Worm (Caenorhabditis elegans) whole organism, L1 larva: ENCODE measurements around the gene T24D8.6.

ENCODE experiments used
- C04F5.9 ChIP-seq: sonication (generic microtip); optimal IDR thresholded peaks from 2 replicates; lab custom pipeline; 2016; ENCODE audit warnings: missing genetic modification characterization, missing compliant biosample characterization
- C16A3.4 ChIP-seq: fragments of 150-350 bp; optimal IDR thresholded peaks from 2 replicates; lab custom pipeline; 2014; ENCODE audit warnings: missing biosample characterization, missing genetic modification characterization
- F16B12.6 ChIP-seq: fragments of 150-350 bp; optimal IDR thresholded peaks from 2 replicates; lab custom pipeline; 2014; ENCODE audit warnings: missing biosample characterization, missing genetic modification characterization
- aha-1 ChIP-seq: fragments of 150-350 bp; optimal IDR thresholded peaks from 2 replicates; lab custom pipeline; 2014; ENCODE audit warnings: missing biosample characterization, missing genetic modification characterization
- aly-2 ChIP-seq: fragments of 150-350 bp; optimal IDR thresholded peaks from 2 replicates; lab custom pipeline; 2014; ENCODE audit warnings: missing biosample characterization, missing genetic modification characterization
- ama-1 ChIP-seq: fragments of 150-350 bp; optimal IDR thresholded peaks from 2 replicates; lab custom pipeline; 2014
- blmp-1 ChIP-seq: fragments of 150-350 bp; optimal IDR thresholded peaks from 2 replicates; lab custom pipeline; 2014; ENCODE audit warnings: missing biosample characterization, missing genetic modification characterization
- ceh-63 ChIP-seq: fragments of 200-800 bp; sonication (Bioruptor generic); optimal IDR thresholded peaks from 2 replicates; lab custom pipeline; 2018; ENCODE audit warnings: mild to moderate bottlenecking, missing genetic modification characterization, missing compliant biosample characterization
- ceh-8 ChIP-seq: fragments of 200-800 bp; sonication (Bioruptor generic); optimal IDR thresholded peaks from 2 replicates; lab custom pipeline; 2018; ENCODE audit warnings: mild to moderate bottlenecking, missing genetic modification characterization, moderate library complexity, missing compliant biosample characterization
- ceh-82 ChIP-seq, 3 experiments: fragments of 150-350 bp in 1 of 3; sonication (generic microtip) in 2 of 3; optimal IDR thresholded peaks; 2 replicates each; lab custom pipeline; 2014 to 2017; ENCODE audit warnings: missing biosample characterization in 3 of 3, missing genetic modification characterization in 3 of 3
- ceh-88 ChIP-seq: fragments of 200-800 bp; sonication (Bioruptor generic); IDR thresholded peaks from 2 replicates; pipeline ENCODE4 v1.3.6; 2022; ENCODE audit warnings: missing genetic modification characterization, missing compliant biosample characterization
- ceh-90 ChIP-seq: sonication (generic microtip); optimal IDR thresholded peaks from 2 replicates; lab custom pipeline; 2016; ENCODE audit warnings: missing genetic modification characterization, missing compliant biosample characterization
- dpl-1 ChIP-seq, 3 experiments: fragments of 150-350 bp in 2 of 3; sonication (generic microtip) in 1 of 3; optimal IDR thresholded peaks; 2 replicates each; lab custom pipeline; 2014 to 2017; ENCODE audit warnings: missing biosample characterization in 3 of 3, missing genetic modification characterization in 3 of 3, missing genetic modification reagents in 3 of 3
- dsc-1 ChIP-seq: sonication (generic microtip); optimal IDR thresholded peaks from 2 replicates; lab custom pipeline; 2016; ENCODE audit warnings: mild to moderate bottlenecking, missing genetic modification characterization, missing compliant biosample characterization
- egl-27 ChIP-seq, 2 experiments: fragments of 150-350 bp in 1 of 2; sonication (generic microtip); optimal IDR thresholded peaks; 3 replicates each; lab custom pipeline; 2017 to 2018; ENCODE audit warnings: missing biosample characterization in 2 of 2, missing genetic modification characterization in 2 of 2, missing genetic modification reagents in 2 of 2
- elt-2 ChIP-seq: sonication (generic microtip); optimal IDR thresholded peaks from 2 replicates; lab custom pipeline; 2016; ENCODE audit warnings: missing genetic modification characterization, mild to moderate bottlenecking, inconsistent platforms, missing compliant biosample characterization, missing genetic modification reagents
- elt-3 ChIP-seq, 6 experiments: fragments of 150-350 bp in 1 of 6; sonication (generic microtip); optimal IDR thresholded peaks; 2 replicates each; lab custom pipeline; 2017 to 2018; ENCODE audit warnings: missing biosample characterization in 6 of 6, missing genetic modification characterization in 6 of 6, inconsistent platforms in 1 of 6
- ets-5 ChIP-seq: fragments of 200-800 bp; sonication (Bioruptor generic); IDR thresholded peaks from 2 replicates; pipeline ENCODE4 v1.3.6; 2022; ENCODE audit warnings: missing genetic modification characterization, missing compliant biosample characterization
- fkh-4 ChIP-seq: sonication (generic microtip); optimal IDR thresholded peaks from 2 replicates; lab custom pipeline; 2016; ENCODE audit warnings: missing compliant biosample characterization, missing genetic modification characterization, borderline replicate concordance
- fkh-8 ChIP-seq: sonication (generic microtip); optimal IDR thresholded peaks from 2 replicates; lab custom pipeline; 2016; ENCODE audit warnings: mild to moderate bottlenecking, missing genetic modification characterization, missing compliant biosample characterization
- hlh-17 ChIP-seq: fragments of 200-800 bp; sonication (Bioruptor generic); optimal IDR thresholded peaks from 2 replicates; lab custom pipeline; 2018; ENCODE audit warnings: missing genetic modification characterization, mild to moderate bottlenecking, missing compliant biosample characterization, moderate library complexity, borderline replicate concordance
- hlh-4 ChIP-seq: sonication (generic microtip); optimal IDR thresholded peaks from 2 replicates; lab custom pipeline; 2016; ENCODE audit warnings: mild to moderate bottlenecking, missing genetic modification characterization, missing compliant biosample characterization
- irx-1 ChIP-seq: sonication (generic microtip); optimal IDR thresholded peaks from 2 replicates; lab custom pipeline; 2016; ENCODE audit warnings: missing genetic modification characterization, missing compliant biosample characterization
- isw-1 ChIP-seq: fragments of 200-800 bp; sonication (Bioruptor generic); IDR thresholded peaks from 2 replicates; pipeline ENCODE4 v1.3.6; 2022; ENCODE audit warnings: missing genetic modification characterization, missing compliant biosample characterization
- lin-35 ChIP-seq, 2 experiments: fragments of 150-350 bp; optimal IDR thresholded peaks; 2 replicates each; lab custom pipeline; 2014; ENCODE audit warnings: missing biosample characterization in 2 of 2, missing genetic modification characterization in 2 of 2, missing genetic modification reagents in 2 of 2
- lsy-2 ChIP-seq, 2 experiments: fragments of 150-350 bp; optimal IDR thresholded peaks; 2 replicates each; lab custom pipeline; 2014; ENCODE audit warnings: missing biosample characterization in 2 of 2, missing genetic modification characterization in 2 of 2
- mab-9 ChIP-seq: fragments of 200-800 bp; sonication (Bioruptor generic); IDR thresholded peaks from 2 replicates; pipeline ENCODE4 v1.3.6; 2022; ENCODE audit warnings: missing genetic modification reagents, missing genetic modification characterization, missing compliant biosample characterization
- mef-2 ChIP-seq: fragments of 150-350 bp; optimal IDR thresholded peaks from 2 replicates; lab custom pipeline; 2014; ENCODE audit warnings: missing biosample characterization, missing genetic modification characterization
- mep-1 ChIP-seq: fragments of 150-350 bp; optimal IDR thresholded peaks from 2 replicates; lab custom pipeline; 2014; ENCODE audit warnings: missing biosample characterization, missing genetic modification characterization
- nhr-11 ChIP-seq: fragments of 150-350 bp; optimal IDR thresholded peaks from 2 replicates; lab custom pipeline; 2014; ENCODE audit warnings: missing biosample characterization, missing genetic modification characterization
- nhr-19 ChIP-seq: fragments of 200-800 bp; sonication (Bioruptor generic); conservative IDR thresholded peaks from 2 replicates; pipeline ENCODE4 v1.3.6; 2022; ENCODE audit warnings: missing genetic modification characterization, missing compliant biosample characterization
- nhr-20 ChIP-seq: sonication (generic microtip); optimal IDR thresholded peaks from 2 replicates; lab custom pipeline; 2016; ENCODE audit warnings: mild to moderate bottlenecking, missing genetic modification characterization, missing compliant biosample characterization
- nhr-237 ChIP-seq: fragments of 150-350 bp; optimal IDR thresholded peaks from 2 replicates; lab custom pipeline; 2014; ENCODE audit warnings: missing biosample characterization, missing genetic modification characterization
- nhr-28 ChIP-seq: fragments of 150-350 bp; optimal IDR thresholded peaks from 2 replicates; lab custom pipeline; 2014; ENCODE audit warnings: missing biosample characterization, missing genetic modification characterization
- nhr-71 ChIP-seq: sonication (generic microtip); optimal IDR thresholded peaks from 2 replicates; lab custom pipeline; 2016; ENCODE audit warnings: mild to moderate bottlenecking, missing genetic modification characterization, moderate library complexity, missing compliant biosample characterization
- nhr-77 ChIP-seq: fragments of 150-350 bp; optimal IDR thresholded peaks from 2 replicates; lab custom pipeline; 2014; ENCODE audit warnings: missing biosample characterization, missing genetic modification characterization
- nhr-90 ChIP-seq: sonication (generic microtip); optimal IDR thresholded peaks from 2 replicates; lab custom pipeline; 2016; ENCODE audit warnings: mild to moderate bottlenecking, missing genetic modification characterization, missing compliant biosample characterization; ENCODE audit not compliant: poor library complexity
- pag-3 ChIP-seq: sonication (generic microtip); optimal IDR thresholded peaks from 2 replicates; lab custom pipeline; 2017; ENCODE audit warnings: missing genetic modification characterization, mild to moderate bottlenecking, missing compliant biosample characterization, antibody characterized with exemption, borderline replicate concordance; ENCODE audit not compliant: insufficient read depth
- pax-3 ChIP-seq: fragments of 200-800 bp; sonication (Bioruptor generic); optimal IDR thresholded peaks from 2 replicates; lab custom pipeline; 2018; ENCODE audit warnings: mild to moderate bottlenecking, missing genetic modification characterization, moderate library complexity, missing compliant biosample characterization
- snu-23 ChIP-seq: sonication (generic microtip); optimal IDR thresholded peaks from 2 replicates; lab custom pipeline; 2016; ENCODE audit warnings: missing genetic modification characterization, missing compliant biosample characterization
- sox-4 ChIP-seq: sonication (generic microtip); optimal IDR thresholded peaks from 2 replicates; lab custom pipeline; 2016; ENCODE audit warnings: missing genetic modification characterization, missing compliant biosample characterization
- sup-37 ChIP-seq: fragments of 200-800 bp; sonication (Bioruptor generic); optimal IDR thresholded peaks from 2 replicates; lab custom pipeline; 2018; ENCODE audit warnings: mild to moderate bottlenecking, missing genetic modification characterization, missing compliant biosample characterization
- swsn-7 ChIP-seq: sonication (generic microtip); optimal IDR thresholded peaks from 2 replicates; lab custom pipeline; 2016; ENCODE audit warnings: missing genetic modification characterization, missing compliant biosample characterization
- tbx-2 ChIP-seq: sonication (generic microtip); optimal IDR thresholded peaks from 2 replicates; lab custom pipeline; 2016; ENCODE audit warnings: missing genetic modification characterization, missing compliant biosample characterization
- unc-130 ChIP-seq: fragments of 150-350 bp; optimal IDR thresholded peaks from 2 replicates; lab custom pipeline; 2017; ENCODE audit warnings: missing biosample characterization, missing genetic modification characterization, inconsistent platforms
- unc-62 ChIP-seq: fragments of 150-350 bp; optimal IDR thresholded peaks from 2 replicates; lab custom pipeline; 2014; ENCODE audit warnings: missing biosample characterization, missing genetic modification reagents, missing genetic modification characterization
- unc-86 ChIP-seq: sonication (generic microtip); optimal IDR thresholded peaks from 2 replicates; lab custom pipeline; 2016; ENCODE audit warnings: missing genetic modification characterization, missing compliant biosample characterization
- vab-15 ChIP-seq: sonication (generic microtip); optimal IDR thresholded peaks from 2 replicates; lab custom pipeline; 2017; ENCODE audit warnings: missing genotype, mild to moderate bottlenecking, missing genetic modification characterization, missing compliant biosample characterization
- xbp-1 ChIP-seq: sonication (generic microtip); optimal IDR thresholded peaks from 2 replicates; lab custom pipeline; 2016; ENCODE audit warnings: missing genetic modification characterization, missing compliant biosample characterization
- zag-1 ChIP-seq: fragments of 150-350 bp; optimal IDR thresholded peaks from 2 replicates; lab custom pipeline; 2014; ENCODE audit warnings: missing biosample characterization, missing genetic modification characterization
- ztf-11 ChIP-seq, 2 experiments: sonication (generic microtip); optimal IDR thresholded peaks; 2 replicates each; lab custom pipeline; 2016 to 2017; ENCODE audit warnings: missing genetic modification characterization in 2 of 2, missing biosample characterization in 1 of 2, missing compliant biosample characterization in 1 of 2
- ztf-4 ChIP-seq: fragments of 150-350 bp; optimal IDR thresholded peaks from 2 replicates; lab custom pipeline; 2014; ENCODE audit warnings: missing biosample characterization, missing genetic modification characterization

T24D8.6 gene

DNA sequence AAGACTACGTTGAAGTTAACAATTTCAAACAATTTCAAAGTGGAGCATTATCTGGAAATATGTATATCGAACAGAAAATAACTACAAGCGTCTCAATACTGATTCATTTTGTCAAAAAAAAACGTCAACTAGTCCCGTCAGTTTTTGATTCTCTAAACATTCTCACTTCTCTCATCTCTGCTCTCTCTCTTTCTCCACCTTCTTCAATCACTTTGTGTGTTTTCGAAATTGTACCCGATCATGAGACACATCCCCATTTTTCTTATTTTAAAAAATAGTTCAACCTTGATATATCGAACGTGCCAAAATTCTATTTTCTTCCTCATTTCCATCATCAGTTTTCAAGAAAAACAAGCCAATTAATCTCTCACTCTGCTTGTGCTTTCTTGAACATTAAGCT is 15.0 kb upstream of the T24D8.6 start (continued):
- TF ChIP-seq fkh-4 (tag; lab: Kevin White, UChicago) (no peak), blmp-1 (peak; percentile 13), unc-62 (no peak), pax-3 (tag; lab: Kevin White, UChicago) (no peak), mab-9 (GFP tag; lab: Robert Waterston, UW) (no peak), C16A3.4 (tag; lab: Kevin White, UChicago) (no peak), ztf-4 (tag; lab: Kevin White, UChicago) (no peak), ceh-63 (GFP tag; lab: Kevin White, UChicago) (no peak), lin-35 (GFP tag; optimal IDR thresholded peaks at IDR 0.05; lab: Kevin White, UChicago) (peak in 1 of 2 experiments; percentile 15), sup-37 (GFP tag; lab: Kevin White, UChicago) (no peak), nhr-237 (no peak), xbp-1 (tag; lab: Kevin White, UChicago) (no peak), ets-5 (GFP tag; lab: Robert Waterston, UW) (no peak), elt-3 (tag; optimal IDR thresholded peaks at IDR 0.05; lab: Kevin White, UChicago) (no peak), zag-1 (no peak), irx-1 (tag; lab: Kevin White, UChicago) (no peak), nhr-28 (tag; lab: Kevin White, UChicago) (no peak), swsn-7 (no peak), sox-4 (tag; lab: Kevin White, UChicago) (no peak), ztf-11 (tag; optimal IDR thresholded peaks at IDR 0.05; lab: Kevin White, UChicago) (no peak), ceh-82 (tag; optimal IDR thresholded peaks at IDR 0.05; lab: Kevin White, UChicago) (no peak), ceh-88 (GFP tag; lab: Robert Waterston, UW) (no peak), lsy-2 (tag; optimal IDR thresholded peaks at IDR 0.05; lab: Kevin White, UChicago) (peak in 1 of 2 experiments; percentile 19), F16B12.6 (tag; lab: Kevin White, UChicago) (no peak), aly-2 (tag; lab: Kevin White, UChicago) (no peak), tbx-2 (tag; lab: Kevin White, UChicago) (no peak), C04F5.9 (tag; lab: Kevin White, UChicago) (no peak), unc-130 (no peak), isw-1 (GFP tag; lab: Robert Waterston, UW) (no peak), egl-27 (tag; optimal IDR thresholded peaks at IDR 0.05; lab: Kevin White, UChicago) (no peak), nhr-71 (tag; lab: Kevin White, UChicago) (peak; percentile 48), dpl-1 (GFP tag; optimal IDR thresholded peaks at IDR 0.05; lab: Kevin White, UChicago) (no peak), ceh-90 (tag; lab: Kevin White, UChicago) (no peak), mef-2 (tag; lab: Kevin White, UChicago) (no peak), fkh-8 (no peak), vab-15 (tag; lab: Kevin White, UChicago) (no peak), snu-23 (GFP tag; lab: Kevin White, UChicago) (peak; percentile 50), hlh-4 (tag; lab: Kevin White, UChicago) (no peak), unc-86 (tag; lab: Kevin White, UChicago) (no peak), nhr-77 (tag; lab: Kevin White, UChicago) (no peak), nhr-20 (tag; lab: Kevin White, UChicago) (peak; percentile 12), nhr-11 (tag; lab: Kevin White, UChicago) (no peak), pag-3 (tag; lab: Kevin White, UChicago) (peak; percentile 7), mep-1 (tag; lab: Kevin White, UChicago) (no peak), dsc-1 (tag; lab: Kevin White, UChicago) (no peak), nhr-90 (no peak), nhr-19 (GFP tag; lab: Robert Waterston, UW) (no peak), aha-1 (tag; lab: Kevin White, UChicago) (no peak), ama-1 (lab: Kevin White, UChicago) (no peak), elt-2 (tag; lab: Kevin White, UChicago) (no peak), ceh-8 (GFP tag; lab: Kevin White, UChicago) (no peak), hlh-17 (GFP tag; lab: Kevin White, UChicago) (no peak)
- TF ChIP-seq, all 84 proteins: peak for 11
